Comparison of ENCODE assay signal across 1 fruit fly cellular context in genomic region chr2L:5974122-5974521, dm6.
TF ChIP-seq lines count a peak whose summit lies in the region.

No protein-coding gene starts in this region.

TF ChIP-seq in whole organism, embryonic, 481 proteins besides CTCF, POLR2A, EP300 and RAD21 (continued from another document and continues in another):
- TF ChIP-seq Dbx (GFP tag; IDR thresholded peaks at IDR 0.05; lab: Robert Waterston, UW) (peak; percentile 49; the same call in 1 of the 3 replicates), nom (GFP tag; optimal IDR thresholded peaks at IDR 0.05; lab: Kevin White, UChicago) (no peak), z (GFP tag; IDR thresholded peaks at IDR 0.05; lab: Robert Waterston, UW) (peak; percentile 75), chinmo (GFP tag; IDR thresholded peaks at IDR 0.05; lab: Robert Waterston, UW; ENCODE audit: partially characterized antibody) (peak; percentile 86; the same call in 3 of the 4 replicates), dmrt11E (tag; optimal IDR thresholded peaks at IDR 0.05; lab: Kevin White, UChicago) (peak; percentile 33), CG18599 (GFP tag; optimal IDR thresholded peaks at IDR 0.05; lab: Kevin White, UChicago) (peak; percentile 78), CG17829 (tag; optimal IDR thresholded peaks at IDR 0.05; lab: Kevin White, UChicago) (no peak), fu2 (GFP tag; optimal IDR thresholded peaks at IDR 0.05; lab: Kevin White, UChicago) (no peak), mirr (GFP tag; optimal IDR thresholded peaks at IDR 0.05; lab: Kevin White, UChicago) (peak; percentile 66), jumu (GFP tag; optimal IDR thresholded peaks at IDR 0.05; lab: Kevin White, UChicago) (no peak), Aef1 (GFP tag; IDR thresholded peaks at IDR 0.05; lab: Robert Waterston, UW) (no peak), YL-1 (GFP tag; optimal IDR thresholded peaks at IDR 0.05; lab: Kevin White, UChicago) (peak; percentile 36), vvl (GFP tag; IDR thresholded peaks at IDR 0.05; lab: Robert Waterston, UW) (no peak), sr (GFP tag; IDR thresholded peaks at IDR 0.05; lab: Robert Waterston, UW) (peak; percentile 49; the same call in 2 of the 3 replicates), slp2 (GFP tag; optimal IDR thresholded peaks at IDR 0.05; lab: Kevin White, UChicago) (no peak), Ssrp (tag; optimal IDR thresholded peaks at IDR 0.05; lab: Kevin White, UChicago) (no peak), CG6689 (GFP tag; IDR thresholded peaks at IDR 0.05; lab: Robert Waterston, UW) (peak; percentile 33; the same call in 1 of the 2 replicates), HLH3B (GFP tag; IDR thresholded peaks at IDR 0.05; lab: Robert Waterston, UW) (peak; percentile 64; the same call in 1 of the 2 replicates), ase (GFP tag; IDR thresholded peaks at IDR 0.05; lab: Robert Waterston, UW) (no peak), CG14050 (GFP tag; IDR thresholded peaks at IDR 0.05; lab: Robert Waterston, UW) (peak; percentile 41; the same call in 1 of the 3 replicates), tin (GFP tag; optimal IDR thresholded peaks at IDR 0.05; lab: Kevin White, UChicago) (no peak), Mad (GFP tag; optimal IDR thresholded peaks at IDR 0.05; lab: Kevin White, UChicago) (no peak), Poxn (GFP tag; IDR thresholded peaks at IDR 0.05; lab: Robert Waterston, UW) (no peak), Tbp (GFP tag; optimal IDR thresholded peaks at IDR 0.05; lab: Kevin White, UChicago) (no peak), psq (GFP tag; optimal IDR thresholded peaks at IDR 0.05; lab: Kevin White, UChicago) (no peak), GATAe (GFP tag; conservative IDR thresholded peaks at IDR 0.05; lab: Robert Waterston, UW) (no peak), org-1 (GFP tag; optimal IDR thresholded peaks at IDR 0.05; lab: Kevin White, UChicago) (peak; percentile 60), CG34224 (GFP tag; IDR thresholded peaks at IDR 0.05; lab: Robert Waterston, UW; ENCODE audit: partially characterized antibody) (no peak), Drgx (GFP tag; IDR thresholded peaks at IDR 0.05; lab: Robert Waterston, UW) (no peak), prd (optimal IDR thresholded peaks at IDR 0.05; lab: Kevin White, UChicago) (no peak), prd (GFP tag; IDR thresholded peaks at IDR 0.05; lab: Robert Waterston, UW) (no peak), Lim3 (GFP tag; IDR thresholded peaks at IDR 0.05; lab: Robert Waterston, UW) (no peak), Side (GFP tag; optimal IDR thresholded peaks at IDR 0.05; lab: Kevin White, UChicago) (no peak), CG7271 (tag; optimal IDR thresholded peaks at IDR 0.05; lab: Kevin White, UChicago) (no peak), Awh (GFP tag; IDR thresholded peaks at IDR 0.05; lab: Robert Waterston, UW) (peak; percentile 76; the same call in 1 of the 2 replicates), CG18619 (GFP tag; optimal IDR thresholded peaks at IDR 0.05; lab: Kevin White, UChicago) (peak; percentile 69), CG13894 (tag; optimal IDR thresholded peaks at IDR 0.05; lab: Kevin White, UChicago) (peak; percentile 27), luna (GFP tag; optimal IDR thresholded peaks at IDR 0.05; lab: Kevin White, UChicago) (no peak), pfk (GFP tag; optimal IDR thresholded peaks at IDR 0.05; lab: Kevin White, UChicago) (peak; percentile 59), CG31365 (tag; optimal IDR thresholded peaks at IDR 0.05; lab: Kevin White, UChicago) (peak; percentile 28), klu (GFP tag; IDR thresholded peaks at IDR 0.05; lab: Robert Waterston, UW) (no peak), CG6813 (GFP tag; optimal IDR thresholded peaks at IDR 0.05; lab: Kevin White, UChicago) (peak; percentile 73), CG9876 (GFP tag; optimal IDR thresholded peaks at IDR 0.05; lab: Kevin White, UChicago) (no peak), insv (GFP tag; optimal IDR thresholded peaks at IDR 0.05; lab: Kevin White, UChicago) (peak in 1 of 2 experiments; percentile 55), ATbp (GFP tag; optimal IDR thresholded peaks at IDR 0.05; lab: Kevin White, UChicago) (peak; percentile 92), zfh2 (GFP tag; optimal IDR thresholded peaks at IDR 0.05; lab: Kevin White, UChicago) (no peak), Dp (GFP tag; optimal IDR thresholded peaks at IDR 0.05; lab: Kevin White, UChicago) (no peak), CG14965 (GFP tag; optimal IDR thresholded peaks at IDR 0.05; lab: Kevin White, UChicago; ENCODE audit: borderline replicate concordance) (no peak), al (GFP tag; IDR thresholded peaks at IDR 0.05; lab: Robert Waterston, UW) (no peak), bcd (GFP tag; optimal IDR thresholded peaks at IDR 0.05; lab: Kevin White, UChicago) (peak; percentile 49), gsb (GFP tag; IDR thresholded peaks at IDR 0.05; lab: Robert Waterston, UW) (no peak), CG10431 (GFP tag; optimal IDR thresholded peaks at IDR 0.05; lab: Kevin White, UChicago) (peak; percentile 40), Jarid2 (GFP tag; optimal IDR thresholded peaks at IDR 0.05; lab: Kevin White, UChicago) (peak; percentile 55), CG10654 (GFP tag; optimal IDR thresholded peaks at IDR 0.05; lab: Kevin White, UChicago) (peak; percentile 47), Vsx1 (GFP tag; optimal IDR thresholded peaks at IDR 0.05; lab: Kevin White, UChicago) (peak; percentile 86), Chrac-16 (GFP tag; optimal IDR thresholded peaks at IDR 0.05; lab: Kevin White, UChicago) (no peak), unc-4 (GFP tag; IDR thresholded peaks at IDR 0.05; lab: Robert Waterston, UW; ENCODE audit: partially characterized antibody) (no peak), hth (optimal IDR thresholded peaks at IDR 0.05; lab: Kevin White, UChicago) (no peak), rib (GFP tag; IDR thresholded peaks at IDR 0.05; lab: Robert Waterston, UW) (no peak), wor (GFP tag; IDR thresholded peaks at IDR 0.05; lab: Robert Waterston, UW) (no peak), wdn (GFP tag; IDR thresholded peaks at IDR 0.05; lab: Robert Waterston, UW) (peak; percentile 49; the same call in 1 of the 2 replicates), CG12299 (tag; optimal IDR thresholded peaks at IDR 0.05; lab: Kevin White, UChicago) (peak; percentile 17), fru (optimal IDR thresholded peaks at IDR 0.05; lab: Kevin White, UChicago) (no peak), Oaz (GFP tag; IDR thresholded peaks at IDR 0.05; lab: Robert Waterston, UW) (no peak), Sin3A (optimal IDR thresholded peaks at IDR 0.05; lab: Kevin White, UChicago) (no peak), CG7928 (GFP tag; optimal IDR thresholded peaks at IDR 0.05; lab: Kevin White, UChicago) (peak; percentile 45), CG16813 (GFP tag; IDR thresholded peaks at IDR 0.05; lab: Robert Waterston, UW; ENCODE audit: partially characterized antibody) (no peak), Dfd (GFP tag; optimal IDR thresholded peaks at IDR 0.05; lab: Kevin White, UChicago) (no peak), CHES-1-like (GFP tag; optimal IDR thresholded peaks at IDR 0.05; lab: Kevin White, UChicago) (no peak), Asciz (GFP tag; optimal IDR thresholded peaks at IDR 0.05; lab: Kevin White, UChicago) (peak; percentile 79), ac (GFP tag; optimal IDR thresholded peaks at IDR 0.05; lab: Kevin White, UChicago) (no peak), sqz (GFP tag; optimal IDR thresholded peaks at IDR 0.05; lab: Kevin White, UChicago) (peak; percentile 17), CG1529 (GFP tag; optimal IDR thresholded peaks at IDR 0.05; lab: Kevin White, UChicago) (peak; percentile 46), repo (GFP tag; optimal IDR thresholded peaks at IDR 0.05; lab: Kevin White, UChicago) (no peak), Xrp1 (GFP tag; IDR thresholded peaks at IDR 0.05; lab: Robert Waterston, UW) (peak; percentile 64; the same call in 1 of the 2 replicates), dm (GFP tag; optimal IDR thresholded peaks at IDR 0.05; lab: Kevin White, UChicago) (no peak), CG8290 (GFP tag; optimal IDR thresholded peaks at IDR 0.05; lab: Kevin White, UChicago) (peak; percentile 15), CG8290 (tag; optimal IDR thresholded peaks at IDR 0.05; lab: Kevin White, UChicago) (peak in 1 of 2 experiments; percentile 87), gsb-n (tag; optimal IDR thresholded peaks at IDR 0.05; lab: Kevin White, UChicago) (peak; percentile 57), CG18011 (GFP tag; optimal IDR thresholded peaks at IDR 0.05; lab: Kevin White, UChicago) (peak; percentile 2), trem (tag; optimal IDR thresholded peaks at IDR 0.05; lab: Kevin White, UChicago) (no peak), CG14014 (GFP tag; IDR thresholded peaks at IDR 0.05; lab: Robert Waterston, UW) (peak; percentile 54; the same call in 1 of the 2 replicates), H15 (GFP tag; IDR thresholded peaks at IDR 0.05; lab: Robert Waterston, UW) (no peak), ftz-f1 (GFP tag; optimal IDR thresholded peaks at IDR 0.05; lab: Kevin White, UChicago) (no peak), CG4617 (GFP tag; optimal IDR thresholded peaks at IDR 0.05; lab: Kevin White, UChicago; ENCODE audit: borderline replicate concordance) (no peak), lov (optimal IDR thresholded peaks at IDR 0.05; lab: Kevin White, UChicago) (no peak), lov (GFP tag; IDR thresholded peaks at IDR 0.05; lab: Robert Waterston, UW) (peak; percentile 50; the same call in 1 of the 3 replicates), gce (GFP tag; IDR thresholded peaks at IDR 0.05; lab: Robert Waterston, UW) (peak; percentile 63; the same call in 2 of the 3 replicates), crc (GFP tag; optimal IDR thresholded peaks at IDR 0.05; lab: Kevin White, UChicago) (no peak), CG18764 (GFP tag; optimal IDR thresholded peaks at IDR 0.05; lab: Kevin White, UChicago) (peak; percentile 63), Doc2 (GFP tag; IDR thresholded peaks at IDR 0.05; lab: Robert Waterston, UW) (no peak), zfh1 (GFP tag; IDR thresholded peaks at IDR 0.05; lab: Robert Waterston, UW) (no peak), nmo (GFP tag; optimal IDR thresholded peaks at IDR 0.05; lab: Kevin White, UChicago) (no peak), dati (GFP tag; IDR thresholded peaks at IDR 0.05; lab: Robert Waterston, UW) (no peak), CG14860 (GFP tag; IDR thresholded peaks at IDR 0.05; lab: Robert Waterston, UW; ENCODE audit: partially characterized antibody) (no peak), kni (GFP tag; optimal IDR thresholded peaks at IDR 0.05; lab: Kevin White, UChicago) (peak; percentile 82), CG15479 (GFP tag; optimal IDR thresholded peaks at IDR 0.05; lab: Kevin White, UChicago) (no peak), MBD-R2 (GFP tag; IDR thresholded peaks at IDR 0.05; lab: Robert Waterston, UW) (no peak), CG4854 (GFP tag; optimal IDR thresholded peaks at IDR 0.05; lab: Kevin White, UChicago) (peak; percentile 27), CG30431 (GFP tag; optimal IDR thresholded peaks at IDR 0.05; lab: Kevin White, UChicago) (no peak), CG9932 (GFP tag; IDR thresholded peaks at IDR 0.05; lab: Robert Waterston, UW) (peak; percentile 38; the same call in 1 of the 2 replicates), CG3281 (GFP tag; optimal IDR thresholded peaks at IDR 0.05; lab: Kevin White, UChicago) (peak; percentile 74), run (tag; optimal IDR thresholded peaks at IDR 0.05; lab: Kevin White, UChicago) (peak; percentile 55), CG2202 (tag; optimal IDR thresholded peaks at IDR 0.05; lab: Kevin White, UChicago) (peak; percentile 52), Sox100B (GFP tag; optimal IDR thresholded peaks at IDR 0.05; lab: Kevin White, UChicago) (peak; percentile 76), zf30C (GFP tag; optimal IDR thresholded peaks at IDR 0.05; lab: Kevin White, UChicago) (no peak), stwl (tag; optimal IDR thresholded peaks at IDR 0.05; lab: Kevin White, UChicago) (no peak), CG3407 (GFP tag; optimal IDR thresholded peaks at IDR 0.05; lab: Kevin White, UChicago) (peak; percentile 76), jing (GFP tag; optimal IDR thresholded peaks at IDR 0.05; lab: Kevin White, UChicago) (peak; percentile 1), grn (GFP tag; optimal IDR thresholded peaks at IDR 0.05; lab: Kevin White, UChicago) (no peak), dimm (GFP tag; IDR thresholded peaks at IDR 0.05; lab: Robert Waterston, UW) (no peak), pum (GFP tag; optimal IDR thresholded peaks at IDR 0.05; lab: Kevin White, UChicago) (no peak), Stat92E (GFP tag; optimal IDR thresholded peaks at IDR 0.05; lab: Kevin White, UChicago) (no peak), CG1647 (GFP tag; optimal IDR thresholded peaks at IDR 0.05; lab: Kevin White, UChicago) (no peak), chm (GFP tag; IDR thresholded peaks at IDR 0.05; lab: Robert Waterston, UW) (peak; percentile 62), CG8388 (GFP tag; optimal IDR thresholded peaks at IDR 0.05; lab: Kevin White, UChicago) (no peak), ttk (GFP tag; IDR thresholded peaks at IDR 0.05; lab: Robert Waterston, UW) (peak; percentile 7; the same call in 1 of the 2 replicates), D19B (GFP tag; optimal IDR thresholded peaks at IDR 0.05; lab: Kevin White, UChicago) (peak; percentile 4), tgo (GFP tag; IDR thresholded peaks at IDR 0.05; lab: Robert Waterston, UW) (no peak), pzg (GFP tag; optimal IDR thresholded peaks at IDR 0.05; lab: Kevin White, UChicago) (no peak), Hr3 (GFP tag; optimal IDR thresholded peaks at IDR 0.05; lab: Kevin White, UChicago) (no peak), CG14441 (GFP tag; IDR thresholded peaks at IDR 0.05; lab: Robert Waterston, UW) (no peak), C15 (GFP tag; IDR thresholded peaks at IDR 0.05; lab: Robert Waterston, UW) (no peak), maf-S (GFP tag; optimal IDR thresholded peaks at IDR 0.05; lab: Kevin White, UChicago) (no peak), CG31224 (GFP tag; IDR thresholded peaks at IDR 0.05; lab: Robert Waterston, UW) (no peak), CG2678 (tag; optimal IDR thresholded peaks at IDR 0.05; lab: Kevin White, UChicago) (peak; percentile 77), Elba2 (GFP tag; optimal IDR thresholded peaks at IDR 0.05; lab: Kevin White, UChicago) (no peak), CG9215 (GFP tag; IDR thresholded peaks at IDR 0.05; lab: Robert Waterston, UW) (no peak), NFAT (GFP tag; IDR thresholded peaks at IDR 0.05; lab: Robert Waterston, UW) (peak; percentile 46; the same call in 1 of the 2 replicates), Sry-δ (GFP tag; optimal IDR thresholded peaks at IDR 0.05; lab: Kevin White, UChicago) (no peak), gem (tag; optimal IDR thresholded peaks at IDR 0.05; lab: Kevin White, UChicago) (peak; percentile 59), HmgZ (tag; optimal IDR thresholded peaks at IDR 0.05; lab: Kevin White, UChicago) (peak; percentile 56), Hey (tag; optimal IDR thresholded peaks at IDR 0.05; lab: Kevin White, UChicago) (peak; percentile 62), CG9609 (GFP tag; optimal IDR thresholded peaks at IDR 0.05; lab: Kevin White, UChicago) (no peak)
